Fruit fly (Drosophila melanogaster) whole organism, embryonic: Measurements from ENCODE around the gene TwdlC.

Experiments used
- ATbp ChIP-seq: fragments of 200-800 bp; sonication (Bioruptor generic); optimal IDR thresholded peaks from 2 replicates; lab custom pipeline; 2017; ENCODE audit warnings: missing biosample characterization, mild to moderate bottlenecking, missing genetic modification characterization, missing genetic modification reagents
- Ada2b ChIP-seq: fragments of 200-800 bp; sonication (Bioruptor generic); IDR thresholded peaks from 2 replicates; pipeline ENCODE4 v1.3.6; 2022; ENCODE audit warnings: missing biosample characterization, missing genetic modification characterization
- Asciz ChIP-seq: fragments of 200-800 bp; sonication (Bioruptor generic); optimal IDR thresholded peaks from 2 replicates; lab custom pipeline; 2017; ENCODE audit warnings: missing biosample characterization, mild to moderate bottlenecking, missing genetic modification characterization, missing genetic modification reagents
- Atf-2 ChIP-seq: fragments of 200-800 bp; sonication (Bioruptor generic); optimal IDR thresholded peaks from 2 replicates; lab custom pipeline; 2016; ENCODE audit warnings: missing biosample characterization, missing genetic modification characterization
- Atf3 ChIP-seq: fragments of 200-800 bp; sonication (Bioruptor generic); optimal IDR thresholded peaks from 3 replicates; lab custom pipeline; 2016; ENCODE audit warnings: missing biosample characterization, missing genetic modification characterization
- B-H1 ChIP-seq: fragments of 200-800 bp; sonication (Bioruptor generic); IDR thresholded peaks from 3 replicates; pipeline ENCODE4 v1.3.6; 2022; ENCODE audit warnings: missing biosample characterization, missing genetic modification characterization
- C15 ChIP-seq: fragments of 200-800 bp; sonication (Bioruptor generic); IDR thresholded peaks from 3 replicates; pipeline ENCODE4 v1.3.6; 2022; ENCODE audit warnings: missing biosample characterization, missing genetic modification characterization
- CG10366 ChIP-seq: fragments of 200-800 bp; sonication (Bioruptor generic); IDR thresholded peaks from 2 replicates; pipeline ENCODE4 v1.3.6; 2022; ENCODE audit warnings: missing biosample characterization, missing genetic modification characterization
- CG11247 ChIP-seq: fragments of 200-800 bp; sonication (Bioruptor generic); IDR thresholded peaks from 2 replicates; pipeline ENCODE4 v1.3.6; 2022; ENCODE audit warnings: missing biosample characterization, missing genetic modification characterization
- CG11398 ChIP-seq: fragments of 200-800 bp; sonication (Bioruptor generic); optimal IDR thresholded peaks from 2 replicates; lab custom pipeline; 2016; ENCODE audit warnings: missing biosample characterization, missing genetic modification characterization
- CG11456 ChIP-seq: fragments of 200-800 bp; sonication (Bioruptor generic); IDR thresholded peaks from 3 replicates; pipeline ENCODE4 v1.3.6; 2022; ENCODE audit warnings: missing biosample characterization, missing genetic modification characterization
- CG12236 ChIP-seq: fragments of 200-800 bp; sonication (Bioruptor generic); optimal IDR thresholded peaks from 2 replicates; lab custom pipeline; 2016; ENCODE audit warnings: missing biosample characterization, missing genetic modification characterization
- CG12769 ChIP-seq: fragments of 200-800 bp; sonication (Bioruptor generic); optimal IDR thresholded peaks from 2 replicates; lab custom pipeline; 2019; ENCODE audit warnings: missing biosample characterization, mild to moderate bottlenecking, missing genetic modification characterization, moderate library complexity
- CG17328 ChIP-seq: fragments of 200-800 bp; sonication (Bioruptor generic); IDR thresholded peaks from 2 replicates; pipeline ENCODE4 v1.3.6; 2022; ENCODE audit warnings: missing biosample characterization, missing genetic modification characterization
- CG17912 ChIP-seq: fragments of 200-800 bp; sonication (Bioruptor generic); optimal IDR thresholded peaks from 2 replicates; lab custom pipeline; 2018; ENCODE audit warnings: missing biosample characterization, mild to moderate bottlenecking, missing genetic modification characterization
- CG2875 ChIP-seq: fragments of 200-800 bp; sonication (Bioruptor generic); optimal IDR thresholded peaks from 2 replicates; lab custom pipeline; 2017; ENCODE audit warnings: missing biosample characterization, mild to moderate bottlenecking, missing genetic modification characterization, missing genetic modification reagents
- CG34376 ChIP-seq: fragments of 200-800 bp; sonication (Bioruptor generic); optimal IDR thresholded peaks from 2 replicates; lab custom pipeline; 2018; ENCODE audit warnings: missing biosample characterization, mild to moderate bottlenecking, missing genetic modification characterization
- CG4730 ChIP-seq: fragments of 200-800 bp; sonication (Bioruptor generic); IDR thresholded peaks from 2 replicates; pipeline ENCODE4 v1.3.6; 2022; ENCODE audit warnings: missing biosample characterization, missing genetic modification characterization
- CG8290 ChIP-seq, 3 experiments: fragments of 200-800 bp; sonication (Bioruptor generic); optimal IDR thresholded peaks; 2 replicates each; lab custom pipeline; 2016 to 2019; ENCODE audit warnings: missing biosample characterization in 3 of 3, missing genetic modification characterization in 3 of 3, mild to moderate bottlenecking in 2 of 3, moderate library complexity in 1 of 3
- CG8944 ChIP-seq: fragments of 200-800 bp; sonication (Bioruptor generic); optimal IDR thresholded peaks from 3 replicates; lab custom pipeline; 2016; ENCODE audit warnings: missing biosample characterization, missing genetic modification characterization
- D19B ChIP-seq: fragments of 200-800 bp; sonication (Bioruptor generic); optimal IDR thresholded peaks from 2 replicates; lab custom pipeline; 2017; ENCODE audit warnings: missing biosample characterization, mild to moderate bottlenecking, missing genetic modification characterization
- E2f2 ChIP-seq: fragments of 200-800 bp; sonication (Bioruptor generic); IDR thresholded peaks from 2 replicates; pipeline ENCODE4 v1.3.6; 2022; ENCODE audit warnings: missing biosample characterization, missing genetic modification characterization
- Ets65A ChIP-seq: fragments of 200-800 bp; sonication (Bioruptor generic); peaks from one replicate; lab custom pipeline; 2016; ENCODE audit warnings: missing biosample characterization, missing genetic modification characterization
- Fer2 ChIP-seq: fragments of 200-800 bp; sonication (Bioruptor generic); optimal IDR thresholded peaks from 2 replicates; lab custom pipeline; 2018; ENCODE audit warnings: missing biosample characterization, mild to moderate bottlenecking, missing genetic modification characterization, moderate library complexity
- HLH4C ChIP-seq: fragments of 200-800 bp; sonication (Bioruptor generic); IDR thresholded peaks from 3 replicates; pipeline ENCODE4 v1.3.6; 2022; ENCODE audit warnings: missing biosample characterization, missing genetic modification characterization; ENCODE audit not compliant: partially characterized antibody
- MESR4 ChIP-seq: fragments of 200-800 bp; sonication (Bioruptor generic); optimal IDR thresholded peaks from 2 replicates; lab custom pipeline; 2018; ENCODE audit warnings: missing biosample characterization, mild to moderate bottlenecking, missing genetic modification characterization, moderate library complexity
- Neu2 ChIP-seq: fragments of 200-800 bp; sonication (Bioruptor generic); optimal IDR thresholded peaks from 3 replicates; lab custom pipeline; 2016; ENCODE audit warnings: missing biosample characterization, missing genetic modification characterization, borderline replicate concordance
- Sin3A ChIP-seq: fragments of >200 bp; optimal IDR thresholded peaks from 2 replicates; lab custom pipeline; 2018
- Spps ChIP-seq: fragments of 200-800 bp; sonication (Bioruptor generic); optimal IDR thresholded peaks from 2 replicates; lab custom pipeline; 2018; ENCODE audit warnings: missing biosample characterization, mild to moderate bottlenecking, missing genetic modification characterization
- Taf1 ChIP-seq: fragments of 200-800 bp; sonication (Bioruptor generic); IDR thresholded peaks from 2 replicates; pipeline ENCODE4 v1.3.6; 2022; ENCODE audit warnings: missing biosample characterization, missing genetic modification characterization
- abd-A ChIP-seq: fragments of 200-800 bp; sonication (Bioruptor generic); optimal IDR thresholded peaks from 3 replicates; lab custom pipeline; 2019; ENCODE audit warnings: missing biosample characterization, mild to moderate bottlenecking, missing genetic modification characterization, moderate library complexity
- aop ChIP-seq: fragments of 200-800 bp; sonication (Bioruptor generic); IDR thresholded peaks from 2 replicates; pipeline ENCODE4 v1.3.6; 2022; ENCODE audit warnings: missing biosample characterization, missing genetic modification characterization
- cad ChIP-seq: fragments of >200 bp; optimal IDR thresholded peaks from 2 replicates; lab custom pipeline; 2017; ENCODE audit warnings: missing biosample characterization, missing genetic modification characterization
- cas ChIP-seq: fragments of 200-800 bp; sonication (Bioruptor generic); IDR thresholded peaks from 2 replicates; pipeline ENCODE4 v1.3.6; 2022; ENCODE audit warnings: missing biosample characterization, missing genetic modification characterization
- caup ChIP-seq: fragments of 200-800 bp; sonication (Bioruptor generic); optimal IDR thresholded peaks from 3 replicates; lab custom pipeline; 2017; ENCODE audit warnings: missing biosample characterization, mild to moderate bottlenecking, missing genetic modification characterization, moderate library complexity; ENCODE audit not compliant: severe bottlenecking
- chinmo ChIP-seq: fragments of 200-800 bp; sonication (Bioruptor generic); IDR thresholded peaks from 4 replicates; pipeline ENCODE4 v1.3.6; 2022; ENCODE audit warnings: missing biosample characterization, missing genetic modification characterization; ENCODE audit not compliant: partially characterized antibody
- crp ChIP-seq, 2 experiments: fragments of 200-800 bp; sonication (Bioruptor generic); optimal IDR thresholded peaks; 2 replicates in 1 of 2; 3 replicates in 1 of 2; lab custom pipeline; 2017; ENCODE audit warnings: missing biosample characterization in 2 of 2, missing genetic modification characterization in 2 of 2, mild to moderate bottlenecking in 1 of 2, moderate library complexity in 1 of 2
- ems ChIP-seq: fragments of 200-800 bp; sonication (Bioruptor generic); optimal IDR thresholded peaks from 3 replicates; lab custom pipeline; 2016; ENCODE audit warnings: missing biosample characterization, missing genetic modification characterization
- ewg ChIP-seq: fragments of 200-800 bp; sonication (Bioruptor generic); optimal IDR thresholded peaks from 3 replicates; lab custom pipeline; 2017; ENCODE audit warnings: mild to moderate bottlenecking, missing biosample characterization, missing genetic modification reagents, missing genetic modification characterization
- fu2 ChIP-seq: fragments of 200-800 bp; sonication (Bioruptor generic); optimal IDR thresholded peaks from 2 replicates; lab custom pipeline; 2016; ENCODE audit warnings: missing biosample characterization, missing genetic modification characterization
- gsb ChIP-seq: fragments of 200-800 bp; sonication (Bioruptor generic); IDR thresholded peaks from 2 replicates; pipeline ENCODE4 v1.3.6; 2022; ENCODE audit warnings: missing biosample characterization, missing genetic modification characterization
- gt ChIP-seq: fragments of 200-800 bp; sonication (Bioruptor generic); IDR thresholded peaks from 2 replicates; pipeline ENCODE4 v1.3.6; 2022; ENCODE audit warnings: missing biosample characterization, missing genetic modification characterization
- jigr1 ChIP-seq: fragments of 200-800 bp; sonication (Bioruptor generic); IDR thresholded peaks from 3 replicates; pipeline ENCODE4 v1.3.6; 2022; ENCODE audit warnings: missing biosample characterization, missing genetic modification characterization
- kah ChIP-seq: fragments of 200-800 bp; sonication (Bioruptor generic); optimal IDR thresholded peaks from 2 replicates; lab custom pipeline; 2018; ENCODE audit warnings: missing biosample characterization, mild to moderate bottlenecking, missing genetic modification characterization
- lab ChIP-seq: fragments of 200-800 bp; sonication (Bioruptor generic); optimal IDR thresholded peaks from 3 replicates; lab custom pipeline; 2017; ENCODE audit warnings: missing biosample characterization, missing genetic modification characterization, mild to moderate bottlenecking, moderate library complexity, missing genetic modification reagents
- lilli ChIP-seq: fragments of 200-800 bp; sonication (Bioruptor generic); optimal IDR thresholded peaks from 3 replicates; lab custom pipeline; 2016; ENCODE audit warnings: missing biosample characterization, missing genetic modification characterization
- pan ChIP-seq, 4 experiments: fragments of >200 bp in 3 of 4; fragments of 200-800 bp in 1 of 4; sonication (Bioruptor generic) in 1 of 4; optimal IDR thresholded peaks in 3 of 4; IDR thresholded peaks in 1 of 4; 2 replicates each; pipeline versions ENCODE4 v1.3.6 to Lab custom; 2017 to 2022; ENCODE audit warnings: missing biosample characterization in 2 of 4, missing genetic modification characterization in 2 of 4, mixed read lengths in 1 of 4
- slp2 ChIP-seq: fragments of 200-800 bp; sonication (Bioruptor generic); optimal IDR thresholded peaks from 2 replicates; lab custom pipeline; 2016; ENCODE audit warnings: missing biosample characterization, missing genetic modification characterization
- sug ChIP-seq: fragments of 200-800 bp; optimal IDR thresholded peaks from 2 replicates; lab custom pipeline; 2019; ENCODE audit warnings: missing biosample characterization, mild to moderate bottlenecking, missing genetic modification characterization, moderate library complexity
- zfh1 ChIP-seq: fragments of 200-800 bp; sonication (Bioruptor generic); IDR thresholded peaks from 3 replicates; pipeline ENCODE4 v1.3.6; 2022; ENCODE audit warnings: missing biosample characterization, missing genetic modification characterization

The TwdlC gene

DNA sequence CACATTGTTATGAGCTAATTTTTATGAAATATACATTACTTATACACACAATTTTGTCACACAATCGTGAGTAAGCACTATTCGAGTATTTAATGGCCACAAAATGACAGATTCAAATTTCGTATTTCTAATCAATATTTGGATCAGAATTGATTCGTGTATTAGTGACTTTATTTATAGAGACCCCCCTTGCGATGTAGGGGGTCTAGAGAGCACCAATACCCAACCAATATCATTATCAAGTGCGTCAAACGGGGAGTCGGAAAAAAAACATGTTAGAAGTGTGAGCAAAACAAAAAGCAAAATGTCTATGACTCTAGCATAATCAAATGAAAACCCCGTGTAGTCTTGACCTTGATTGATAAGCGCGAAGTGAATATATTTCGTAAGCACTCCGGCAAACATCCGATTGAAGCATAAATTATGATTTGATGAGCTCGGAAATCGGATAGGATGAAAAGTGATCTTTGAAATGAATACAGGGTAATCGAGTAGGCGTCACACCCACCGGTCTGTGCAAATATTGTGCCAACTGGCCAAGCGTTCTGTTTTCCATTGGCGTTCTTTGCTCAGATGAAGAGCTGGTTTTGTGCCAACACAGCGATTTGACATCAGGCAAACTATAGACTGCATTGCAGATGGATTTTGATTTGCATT lies 42.3 kb upstream of the TwdlC start (continued):
- TF ChIP-seq crp (GFP tag; optimal IDR thresholded peaks at IDR 0.05; lab: Kevin White, UChicago) (no peak), Sin3A (no peak), CG8290 (GFP tag; optimal IDR thresholded peaks at IDR 0.05; lab: Kevin White, UChicago) (no peak), CG8290 (tag; optimal IDR thresholded peaks at IDR 0.05; lab: Kevin White, UChicago) (peak in 1 of 2 experiments; percentile 57), ems (GFP tag; lab: Kevin White, UChicago) (no peak), CG11247 (no peak), CG17912 (GFP tag; lab: Kevin White, UChicago) (no peak), B-H1 (GFP tag; lab: Robert Waterston, UW) (no peak), C15 (GFP tag; lab: Robert Waterston, UW) (no peak), CG12769 (peak; percentile 11), Asciz (GFP tag; lab: Kevin White, UChicago) (peak; percentile 1), CG8944 (GFP tag; lab: Kevin White, UChicago) (no peak), Fer2 (tag; lab: Kevin White, UChicago) (no peak), kah (GFP tag; lab: Kevin White, UChicago) (no peak), jigr1 (GFP tag; lab: Robert Waterston, UW) (no peak), gt (GFP tag; lab: Robert Waterston, UW) (no peak), pan (optimal IDR thresholded peaks at IDR 0.05; lab: Kevin White, UChicago) (no peak), pan (GFP tag; optimal IDR thresholded peaks at IDR 0.05 in 1 of 2, IDR thresholded peaks at IDR 0.05 in 1 of 2) (no peak), lab (peak; percentile 63), ATbp (GFP tag; lab: Kevin White, UChicago) (no peak), Atf-2 (peak; percentile 4), D19B (GFP tag; lab: Kevin White, UChicago) (peak; percentile 92), E2f2 (GFP tag; lab: Robert Waterston, UW) (no peak), CG4730 (GFP tag; lab: Robert Waterston, UW) (no peak), sug (tag; lab: Kevin White, UChicago) (peak; percentile 99), gsb (GFP tag; lab: Robert Waterston, UW) (no peak), MESR4 (GFP tag; lab: Kevin White, UChicago) (no peak), CG12236 (no peak), fu2 (GFP tag; lab: Kevin White, UChicago) (no peak), Spps (no peak), CG34376 (GFP tag; lab: Kevin White, UChicago) (peak; percentile 90), Ets65A (GFP tag; lab: Kevin White, UChicago) (peak; percentile 84), Ada2b (GFP tag; lab: Robert Waterston, UW) (no peak), caup (GFP tag; lab: Kevin White, UChicago) (peak; percentile 62), Neu2 (GFP tag; lab: Kevin White, UChicago) (no peak), abd-A (tag; lab: Kevin White, UChicago) (peak; percentile 51), CG11398 (GFP tag; lab: Kevin White, UChicago) (no peak), Taf1 (GFP tag; lab: Robert Waterston, UW) (no peak), CG11456 (GFP tag; lab: Robert Waterston, UW) (no peak), cas (no peak), Atf3 (no peak), cad (no peak), lilli (GFP tag; lab: Kevin White, UChicago) (peak; percentile 61), slp2 (GFP tag; lab: Kevin White, UChicago) (no peak), chinmo (GFP tag; lab: Robert Waterston, UW) (peak; percentile 72; the same call in 2 of the 4 replicates), CG17328 (no peak), CG10366 (GFP tag; lab: Robert Waterston, UW) (no peak), zfh1 (GFP tag; lab: Robert Waterston, UW) (no peak), HLH4C (no peak), CG2875 (no peak), aop (GFP tag; lab: Robert Waterston, UW) (no peak), ewg (GFP tag; lab: Kevin White, UChicago) (no peak)
